Worm (Caenorhabditis elegans) whole organism, young adult: ENCODE results near the gene clc-6.

ENCODE experiments used
- F10E7.11 ChIP-seq: sonication (generic microtip); optimal IDR thresholded peaks from 2 replicates; lab custom pipeline; 2017; ENCODE audit warnings: mild to moderate bottlenecking, missing genetic modification characterization, moderate library complexity, missing compliant biosample characterization
- Y53F4B.3 ChIP-seq: fragments of 200-800 bp; sonication (Bioruptor generic); IDR thresholded peaks from 2 replicates; pipeline ENCODE4 v1.3.6; 2022; ENCODE audit warnings: missing genetic modification reagents, missing genetic modification characterization, missing compliant biosample characterization
- ama-1 ChIP-seq, 3 experiments: fragments of 150-350 bp in 1 of 3; sonication (generic microtip) in 2 of 3; optimal IDR thresholded peaks; 2 replicates each; lab custom pipeline; 2014 to 2018; ENCODE audit warnings: missing biosample characterization in 2 of 3, missing genetic modification characterization in 2 of 3, missing genetic modification reagents in 2 of 3
- aptf-3 ChIP-seq: fragments of 200-800 bp; sonication (Bioruptor generic); IDR thresholded peaks from 2 replicates; pipeline ENCODE4 v1.3.6; 2022; ENCODE audit warnings: missing genetic modification characterization, missing compliant biosample characterization
- dox-1 ChIP-seq: fragments of 200-800 bp; sonication (Bioruptor generic); IDR thresholded peaks from 2 replicates; pipeline ENCODE4 v1.3.6; 2022; ENCODE audit warnings: missing genetic modification reagents, missing genetic modification characterization, missing compliant biosample characterization
- dpl-1 ChIP-seq: fragments of 150-350 bp; optimal IDR thresholded peaks from 2 replicates; lab custom pipeline; 2014; ENCODE audit warnings: missing biosample characterization, missing genetic modification reagents, missing genetic modification characterization
- lin-26 ChIP-seq: fragments of 200-800 bp; sonication (Bioruptor generic); IDR thresholded peaks from 2 replicates; pipeline ENCODE4 v1.3.6; 2022; ENCODE audit warnings: missing genetic modification reagents, missing genetic modification characterization, missing compliant biosample characterization
- ztf-22 ChIP-seq: fragments of 200-800 bp; sonication (Bioruptor generic); optimal IDR thresholded peaks from 2 replicates; lab custom pipeline; 2018; ENCODE audit warnings: mild to moderate bottlenecking, missing genetic modification characterization, moderate library complexity, missing compliant biosample characterization

DNA sequence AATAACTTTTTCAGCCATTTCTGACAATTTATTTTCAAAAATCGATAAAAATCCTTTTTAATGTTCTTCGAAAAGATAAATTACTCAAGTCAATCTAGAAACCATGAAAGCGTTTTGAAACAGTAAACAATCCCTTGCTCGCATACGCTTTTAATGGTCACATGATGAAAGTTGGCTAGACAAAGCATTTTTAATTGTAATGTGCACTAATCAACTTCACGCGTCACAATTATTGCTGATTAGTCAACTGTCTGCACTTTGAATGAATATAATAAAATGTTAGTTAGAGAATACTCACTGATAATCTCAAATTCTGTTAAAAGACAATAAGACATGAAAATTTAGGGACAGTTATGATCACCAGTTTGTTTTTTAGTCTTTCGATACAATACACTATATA is 39.4 kb downstream of the clc-6 start:
- TF ChIP-seq lin-26 (GFP tag; lab: Robert Waterston, UW) = no peak
- no peak for TF ChIP-seq dpl-1 (GFP tag; lab: Kevin White, UChicago)
- no peak for TF ChIP-seq ztf-22
- no peak for TF ChIP-seq aptf-3
- no peak for TF ChIP-seq Y53F4B.3 (GFP tag; lab: Robert Waterston, UW)
- TF ChIP-seq ama-1 (optimal IDR thresholded peaks at IDR 0.05; lab: Kevin White, UChicago) = no peak
- TF ChIP-seq ama-1 (GFP tag; optimal IDR thresholded peaks at IDR 0.05; lab: Kevin White, UChicago) = no peak
- TF ChIP-seq dox-1 (GFP tag; lab: Robert Waterston, UW) = no peak
- no peak for TF ChIP-seq F10E7.11 (tag; lab: Kevin White, UChicago)
